Worm (Caenorhabditis elegans) whole organism, L3 larva: Measurements from ENCODE around the gene H04D03.2.

Experiments used
- ZK546.5 ChIP-seq: sonication (generic microtip); optimal IDR thresholded peaks from 2 replicates; lab custom pipeline; 2017; ENCODE audit warnings: missing biosample characterization, missing genetic modification characterization
- jun-1 ChIP-seq: fragments of 150-350 bp; optimal IDR thresholded peaks from 2 replicates; lab custom pipeline; 2014; ENCODE audit warnings: missing biosample characterization, missing genetic modification reagents, missing genetic modification characterization
- unc-39 ChIP-seq: sonication (generic microtip); optimal IDR thresholded peaks from 4 replicates; lab custom pipeline; 2017; ENCODE audit warnings: missing biosample characterization, missing genetic modification characterization

ce11 chrIII:10421680-10422079, 20.5 kb downstream of the H04D03.2 start:
- TF ChIP-seq jun-1 (tag; lab: Kevin White, UChicago), result no peak
- no peak for TF ChIP-seq unc-39 (tag; lab: Kevin White, UChicago)
- TF ChIP-seq ZK546.5 (tag; lab: Kevin White, UChicago), result no peak
